Worm (Caenorhabditis elegans): Measurements from ENCODE around the gene srpa-68.

DNA sequence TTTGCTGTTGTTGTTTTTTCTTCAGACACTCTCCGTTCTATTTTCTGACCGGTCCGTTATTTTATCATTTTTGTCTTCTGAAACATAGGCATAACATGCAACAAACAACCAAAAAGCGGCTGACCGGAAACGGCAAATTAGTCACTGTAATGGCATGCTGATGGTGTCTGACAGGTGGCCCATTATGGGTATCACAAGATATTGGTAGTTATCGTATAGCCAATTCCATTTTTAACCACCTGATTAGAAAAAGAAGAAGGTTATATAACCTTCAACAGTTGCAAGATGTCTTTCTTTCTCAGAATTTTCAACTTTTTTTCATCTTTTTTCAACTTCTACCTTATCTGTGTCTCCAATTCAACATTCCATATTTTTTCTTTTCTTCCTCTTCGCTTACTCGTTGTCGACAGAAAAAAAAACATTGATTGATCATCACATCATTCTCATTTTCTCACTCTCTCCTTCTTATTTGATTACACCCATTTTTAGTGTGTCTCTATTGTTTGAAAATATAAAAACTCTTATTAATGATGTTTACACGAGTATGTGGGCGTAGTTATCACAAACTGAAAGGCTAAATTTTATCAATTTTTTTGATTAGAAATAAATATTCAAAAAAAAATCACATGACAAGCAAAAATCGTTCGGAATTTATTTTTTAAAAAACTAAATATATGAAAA lies 9.5 kb upstream of the srpa-68 start:
- TF ChIP-seq med-1 (GFP tag; optimal IDR thresholded peaks at IDR 0.05; ENCODE audit: insufficient read depth) (no peak), flt-1 (GFP tag; IDR thresholded peaks at IDR 0.05) (no peak), klf-2 (GFP tag; conservative IDR thresholded peaks at IDR 0.05) (no peak), ztf-29 (GFP tag; IDR thresholded peaks at IDR 0.05) (no peak), cog-1 (tag; optimal IDR thresholded peaks at IDR 0.05) (no peak), T22C8.4 (GFP tag; IDR thresholded peaks at IDR 0.05) (no peak), ref-1 (GFP tag; conservative IDR thresholded peaks at IDR 0.05) (no peak), ztf-23 (GFP tag; IDR thresholded peaks at IDR 0.05) (no peak)
